Fruit fly (Drosophila melanogaster): ENCODE data around the gene CG4496.

Gene CG4496

dm6 chr2L:7194351-7195037 is 4.7 kb upstream of the CG4496 start, which contains the start of gene CG4497 (continued):
- peak; percentile 92 for TF ChIP-seq ttk (GFP tag; IDR thresholded peaks at IDR 0.05)
- TF ChIP-seq az2 (GFP tag; optimal IDR thresholded peaks at IDR 0.05), result peak; percentile 90
- peak; percentile 97 for TF ChIP-seq Rfx (GFP tag; IDR thresholded peaks at IDR 0.05)
- TF ChIP-seq TFAM (GFP tag; optimal IDR thresholded peaks at IDR 0.05), result no peak
- TF ChIP-seq gce (GFP tag; IDR thresholded peaks at IDR 0.05), result peak; percentile 75; the same call in 2 of the 3 replicates
- peak; percentile 91 for TF ChIP-seq ssp (GFP tag; IDR thresholded peaks at IDR 0.05)
- TF ChIP-seq CG12071 (GFP tag; optimal IDR thresholded peaks at IDR 0.05), result peak; percentile 29
- peak; percentile 95 for TF ChIP-seq jumu (GFP tag; optimal IDR thresholded peaks at IDR 0.05)
- TF ChIP-seq bsh (GFP tag; optimal IDR thresholded peaks at IDR 0.05), result peak; percentile 18 to 86
- peak; percentile 95 for TF ChIP-seq Oaz (GFP tag; IDR thresholded peaks at IDR 0.05)
- TF ChIP-seq cwo (GFP tag; optimal IDR thresholded peaks at IDR 0.05), result peak; percentile 57
- TF ChIP-seq z (GFP tag; IDR thresholded peaks at IDR 0.05), result no peak
- TF ChIP-seq corto (GFP tag; optimal IDR thresholded peaks at IDR 0.05), result no peak
- peak; percentile 96 for TF ChIP-seq CG4282 (GFP tag; optimal IDR thresholded peaks at IDR 0.05)
- TF ChIP-seq Opbp (GFP tag; IDR thresholded peaks at IDR 0.05; ENCODE audit: partially characterized antibody), result peak; percentile 83; the same call in 2 of the 3 replicates
- peak; percentile 82 for TF ChIP-seq CG13287 (GFP tag; IDR thresholded peaks at IDR 0.05; ENCODE audit: partially characterized antibody)
- peak; percentile 89 for TF ChIP-seq Adf1 (GFP tag; IDR thresholded peaks at IDR 0.05)
- peak; percentile 84 for TF ChIP-seq Oli (tag; optimal IDR thresholded peaks at IDR 0.05)
- peak; percentile 92 for TF ChIP-seq CG4820 (GFP tag; optimal IDR thresholded peaks at IDR 0.05)
- TF ChIP-seq schlank (tag; optimal IDR thresholded peaks at IDR 0.05), result peak; percentile 64
- TF ChIP-seq fd64A (GFP tag; optimal IDR thresholded peaks at IDR 0.05), result peak; percentile 40
- peak; percentile 82 for TF ChIP-seq NK7.1 (GFP tag; optimal IDR thresholded peaks at IDR 0.05)
- peak; percentile 93 for TF ChIP-seq CHES-1-like (GFP tag; optimal IDR thresholded peaks at IDR 0.05)
- TF ChIP-seq fru (optimal IDR thresholded peaks at IDR 0.05), result no peak
- TF ChIP-seq grau (tag; optimal IDR thresholded peaks at IDR 0.05), result peak; percentile 89
- peak; percentile 86 for TF ChIP-seq CG12104 (GFP tag; optimal IDR thresholded peaks at IDR 0.05)
- peak; percentile 98 for TF ChIP-seq HLH54F (GFP tag; optimal IDR thresholded peaks at IDR 0.05)
- TF ChIP-seq CG18476 (GFP tag; optimal IDR thresholded peaks at IDR 0.05), result peak; percentile 93
- peak; percentile 94 for TF ChIP-seq nmo (GFP tag; optimal IDR thresholded peaks at IDR 0.05)
- peak; percentile 89 for TF ChIP-seq lab (GFP tag; optimal IDR thresholded peaks at IDR 0.05)
- TF ChIP-seq CG7271 (tag; optimal IDR thresholded peaks at IDR 0.05), result no peak
- peak; percentile 73 for TF ChIP-seq Dip2 (GFP tag; IDR thresholded peaks at IDR 0.05)
- TF ChIP-seq Fer1 (GFP tag; optimal IDR thresholded peaks at IDR 0.05), result peak; percentile 87
- TF ChIP-seq CG15514 (GFP tag; optimal IDR thresholded peaks at IDR 0.05), result peak; percentile 80
- TF ChIP-seq cg (GFP tag; optimal IDR thresholded peaks at IDR 0.05), result no peak
- TF ChIP-seq Hand (GFP tag; optimal IDR thresholded peaks at IDR 0.05), result peak; percentile 9
- peak; percentile 68 for TF ChIP-seq CG17802 (tag; optimal IDR thresholded peaks at IDR 0.05)
- peak; percentile 70 for TF ChIP-seq D19B (GFP tag; optimal IDR thresholded peaks at IDR 0.05)
- TF ChIP-seq ranshi (GFP tag; IDR thresholded peaks at IDR 0.05), result peak; percentile 90
- TF ChIP-seq Aef1 (GFP tag; IDR thresholded peaks at IDR 0.05), result peak; percentile 96
- peak; percentile 95 for TF ChIP-seq CG34422 (GFP tag; IDR thresholded peaks at IDR 0.05)
- peak; percentile 75 for TF ChIP-seq trh (GFP tag; optimal IDR thresholded peaks at IDR 0.05)
- peak; percentile 99 for TF ChIP-seq Med (GFP tag)
- TF ChIP-seq CG8765 (GFP tag; IDR thresholded peaks at IDR 0.05), result peak; percentile 88
- TF ChIP-seq peb (GFP tag; IDR thresholded peaks at IDR 0.05), result peak; percentile 89
- TF ChIP-seq kni (GFP tag; optimal IDR thresholded peaks at IDR 0.05), result peak; percentile 69
- peak; percentile 94 for TF ChIP-seq slp2 (GFP tag; optimal IDR thresholded peaks at IDR 0.05)
- peak; percentile 38 for TF ChIP-seq CG6765 (GFP tag; optimal IDR thresholded peaks at IDR 0.05)
- peak; percentile 93 for TF ChIP-seq CG14014 (GFP tag; IDR thresholded peaks at IDR 0.05)
- TF ChIP-seq Nf-YC (tag; optimal IDR thresholded peaks at IDR 0.05), result peak; percentile 81

All from whole organism, embryonic.